Fruit fly (Drosophila melanogaster) whole organism, adult: ENCODE measurements around the gene LysP.

Experiments
- CG11617 ChIP-seq: fragments of 200-800 bp; sonication (Bioruptor generic); optimal IDR thresholded peaks from 2 replicates; lab custom pipeline; 2017; ENCODE audit warnings: mild to moderate bottlenecking, missing biosample characterization, missing genetic modification reagents, missing genetic modification characterization
- CG12768 ChIP-seq: fragments of 200-800 bp; sonication (Bioruptor generic); optimal IDR thresholded peaks from 2 replicates; lab custom pipeline; 2017; ENCODE audit warnings: missing biosample characterization, missing genetic modification characterization, mild to moderate bottlenecking, moderate library complexity, missing genetic modification reagents
- CG14711 ChIP-seq: fragments of 200-800 bp; sonication (Bioruptor generic); optimal IDR thresholded peaks from 2 replicates; lab custom pipeline; 2018; ENCODE audit warnings: missing biosample characterization, mild to moderate bottlenecking, missing genetic modification characterization, moderate library complexity
- CG1620 ChIP-seq: fragments of 200-800 bp; sonication (Bioruptor generic); optimal IDR thresholded peaks from 2 replicates; lab custom pipeline; 2016; ENCODE audit warnings: missing biosample characterization, missing genetic modification characterization
- CG33017 ChIP-seq: fragments of 200-800 bp; sonication (Bioruptor generic); optimal IDR thresholded peaks from 2 replicates; lab custom pipeline; 2018; ENCODE audit warnings: missing biosample characterization, mild to moderate bottlenecking, missing genetic modification characterization, moderate library complexity
- CG5204 ChIP-seq: fragments of 200-800 bp; sonication (Bioruptor generic); optimal IDR thresholded peaks from 2 replicates; lab custom pipeline; 2016; ENCODE audit warnings: missing biosample characterization, missing genetic modification characterization
- CG7045 ChIP-seq: fragments of 200-800 bp; sonication (Bioruptor generic); optimal IDR thresholded peaks from 2 replicates; lab custom pipeline; 2017; ENCODE audit warnings: missing biosample characterization, mild to moderate bottlenecking, missing genetic modification characterization
- CG7101 ChIP-seq: fragments of 200-800 bp; sonication (Bioruptor generic); optimal IDR thresholded peaks from 2 replicates; lab custom pipeline; 2018; ENCODE audit warnings: missing biosample characterization, mild to moderate bottlenecking, missing genetic modification characterization, moderate library complexity
- Crg-1 ChIP-seq: fragments of 200-800 bp; sonication (Bioruptor generic); optimal IDR thresholded peaks from 2 replicates; lab custom pipeline; 2016; ENCODE audit warnings: missing biosample characterization, missing genetic modification characterization
- Hr96 ChIP-seq: fragments of 200-800 bp; sonication (Bioruptor generic); optimal IDR thresholded peaks from 2 replicates; lab custom pipeline; 2016; ENCODE audit warnings: missing biosample characterization, missing genetic modification characterization
- Mnt ChIP-seq: fragments of 200-800 bp; sonication (Bioruptor generic); optimal IDR thresholded peaks from 2 replicates; lab custom pipeline; 2016; ENCODE audit warnings: missing biosample characterization, mild to moderate bottlenecking, missing genetic modification characterization
- bab1 ChIP-seq: fragments of 200-800 bp; sonication (Bioruptor generic); optimal IDR thresholded peaks from 3 replicates; lab custom pipeline; 2019; ENCODE audit warnings: missing biosample characterization, mild to moderate bottlenecking, missing genetic modification characterization, moderate library complexity
- cic ChIP-seq: fragments of 200-800 bp; sonication (Bioruptor generic); optimal IDR thresholded peaks from 2 replicates; lab custom pipeline; 2017; ENCODE audit warnings: missing biosample characterization, mild to moderate bottlenecking, missing genetic modification characterization, moderate library complexity
- cnc ChIP-seq, 2 experiments: fragments of >200 bp; optimal IDR thresholded peaks; 2 replicates each; lab custom pipeline; 2017
- kay ChIP-seq: fragments of 200-800 bp; sonication (Bioruptor generic); peaks from one replicate; lab custom pipeline; 2016; ENCODE audit warnings: missing biosample characterization, missing genetic modification characterization, borderline replicate concordance
- ovo ChIP-seq: fragments of 200-800 bp; sonication (Bioruptor generic); optimal IDR thresholded peaks from 2 replicates; lab custom pipeline; 2016; ENCODE audit warnings: missing biosample characterization, missing genetic modification characterization
- pad ChIP-seq: fragments of 200-800 bp; sonication (Bioruptor generic); optimal IDR thresholded peaks from 3 replicates; lab custom pipeline; 2017; ENCODE audit warnings: missing biosample characterization, missing genetic modification characterization, mild to moderate bottlenecking, moderate library complexity, missing genetic modification reagents
- tj ChIP-seq: fragments of 200-800 bp; sonication (Bioruptor generic); optimal IDR thresholded peaks from 3 replicates; lab custom pipeline; 2017; ENCODE audit warnings: missing biosample characterization, mild to moderate bottlenecking, missing genetic modification characterization, moderate library complexity
- toe ChIP-seq: fragments of 200-800 bp; sonication (Bioruptor generic); optimal IDR thresholded peaks from 2 replicates; lab custom pipeline; 2016; ENCODE audit warnings: missing biosample characterization, missing genetic modification characterization

Gene LysP

dm6 chr3L:1218596-1218995, at the start of gene LysP:
Gene LysP (minus strand): TSS chr3L:1218696.
- TF ChIP-seq CG14711 (tag; lab: Kevin White, UChicago) (no peak), Crg-1 (GFP tag; lab: Kevin White, UChicago) (no peak), CG33017 (tag; lab: Kevin White, UChicago) (no peak), CG5204 (GFP tag; lab: Kevin White, UChicago) (no peak), bab1 (GFP tag; lab: Kevin White, UChicago) (no peak)

- TF ChIP-seq CG1620 (GFP tag; lab: Kevin White, UChicago) (no peak), pad (no peak), kay (peak; percentile 34), CG7045 (GFP tag; lab: Kevin White, UChicago) (no peak)
Observed at dm6 chr3L:1265423-1266002, 47.0 kb upstream of the LysP start.

- no peak for TF ChIP-seq CG7101 (tag; lab: Kevin White, UChicago)
- no peak for TF ChIP-seq ovo (GFP tag; lab: Kevin White, UChicago)
- no peak for TF ChIP-seq cnc (optimal IDR thresholded peaks at IDR 0.05; lab: Kevin White, UChicago)
- no peak for TF ChIP-seq bab1 (GFP tag; lab: Kevin White, UChicago)
- no peak for TF ChIP-seq CG5204 (GFP tag; lab: Kevin White, UChicago)
- no peak for TF ChIP-seq kay
- no peak for TF ChIP-seq Crg-1 (GFP tag; lab: Kevin White, UChicago)
- no peak for TF ChIP-seq CG12768 (GFP tag; lab: Kevin White, UChicago)
- TF ChIP-seq CG11617 (GFP tag; lab: Kevin White, UChicago) = no peak
- TF ChIP-seq CG33017 (tag; lab: Kevin White, UChicago) = no peak
- no peak for TF ChIP-seq Mnt
- TF ChIP-seq toe (GFP tag; lab: Kevin White, UChicago) = no peak
- no peak for TF ChIP-seq pad
- no peak for TF ChIP-seq tj (GFP tag; lab: Kevin White, UChicago)
- TF ChIP-seq cic (GFP tag; lab: Kevin White, UChicago) = no peak
- no peak for TF ChIP-seq CG7045 (GFP tag; lab: Kevin White, UChicago)
Observed at dm6 chr3L:1264998-1265397, 46.5 kb upstream of the LysP start.

dm6 chr3L:1258547-1258946, 40.1 kb upstream of the LysP start:
- no peak for TF ChIP-seq CG12768 (GFP tag; lab: Kevin White, UChicago)
- TF ChIP-seq CG7101 (tag; lab: Kevin White, UChicago) = no peak
- TF ChIP-seq Crg-1 (GFP tag; lab: Kevin White, UChicago) = no peak
- no peak for TF ChIP-seq CG14711 (tag; lab: Kevin White, UChicago)
- no peak for TF ChIP-seq toe (GFP tag; lab: Kevin White, UChicago)
- TF ChIP-seq CG11617 (GFP tag; lab: Kevin White, UChicago) = no peak
- TF ChIP-seq kay = no peak

dm6 chr3L:1256061-1256780, 37.7 kb upstream of the LysP start, which contains the start of gene tfc:
Gene tfc (plus strand): TSS chr3L:1256449.
- TF ChIP-seq tj (GFP tag; lab: Kevin White, UChicago) (no peak), Mnt (no peak), Crg-1 (GFP tag; lab: Kevin White, UChicago) (no peak), CG1620 (GFP tag; lab: Kevin White, UChicago) (no peak), toe (GFP tag; lab: Kevin White, UChicago) (no peak), cnc (optimal IDR thresholded peaks at IDR 0.05; lab: Kevin White, UChicago) (no peak), pad (no peak), kay (no peak)

- TF ChIP-seq kay (no peak), cic (GFP tag; lab: Kevin White, UChicago) (no peak), ovo (GFP tag; lab: Kevin White, UChicago) (no peak), Mnt (no peak), toe (GFP tag; lab: Kevin White, UChicago) (no peak), Hr96 (GFP tag; lab: Kevin White, UChicago) (no peak), CG1620 (GFP tag; lab: Kevin White, UChicago) (no peak)
Observed at dm6 chr3L:1251712-1252111, 33.2 kb upstream of the LysP start, which contains the start of the genes CG9130 and CG9133. Gene CG9130 (plus strand): TSS chr3L:1252012. Gene CG9133 (plus strand): TSS chr3L:1252012.

dm6 chr3L:1250396-1250795, 31.9 kb upstream of the LysP start, which contains the start of gene Bfc:
Gene Bfc (plus strand): TSS chr3L:1250696.
- TF ChIP-seq Mnt = no peak
- TF ChIP-seq Hr96 (GFP tag; lab: Kevin White, UChicago) = no peak
- TF ChIP-seq CG11617 (GFP tag; lab: Kevin White, UChicago) = no peak
- TF ChIP-seq CG7101 (tag; lab: Kevin White, UChicago) = no peak
- TF ChIP-seq Crg-1 (GFP tag; lab: Kevin White, UChicago) = no peak
- no peak for TF ChIP-seq ovo (GFP tag; lab: Kevin White, UChicago)
- TF ChIP-seq CG12768 (GFP tag; lab: Kevin White, UChicago) = no peak
